Worm (Caenorhabditis elegans): Measurements from ENCODE around the gene ceh-57.

The ceh-57 gene

ce11 chrII:10396578-10396977, 29.5 kb upstream of the ceh-57 start, which contains the start of gene T09F3.5:
Gene T09F3.5 (plus strand): TSS chrII:10396878.
- TF ChIP-seq ceh-28 (tag; optimal IDR thresholded peaks at IDR 0.05): no peak
- no peak for TF ChIP-seq nhr-10 (tag; optimal IDR thresholded peaks at IDR 0.05)
- no peak for TF ChIP-seq hif-1 (tag; optimal IDR thresholded peaks at IDR 0.05)
- TF ChIP-seq gei-8 (GFP tag; optimal IDR thresholded peaks at IDR 0.05): no peak
- no peak for TF ChIP-seq unc-62 (GFP tag; optimal IDR thresholded peaks at IDR 0.05 in 1 of 2)
- TF ChIP-seq unc-62 (tag; optimal IDR thresholded peaks at IDR 0.05): no peak
- TF ChIP-seq rbr-2 (tag; optimal IDR thresholded peaks at IDR 0.05): no peak
- no peak for TF ChIP-seq mes-2 (tag; optimal IDR thresholded peaks at IDR 0.05; ENCODE audit: poor library complexity, severe bottlenecking)
- TF ChIP-seq T26A8.4 (GFP tag; IDR thresholded peaks at IDR 0.05): no peak
- no peak for TF ChIP-seq Y105C5A.15 (GFP tag; IDR thresholded peaks at IDR 0.05)
- no peak for TF ChIP-seq nhr-77 (tag; optimal IDR thresholded peaks at IDR 0.05)
- TF ChIP-seq ztf-11 (tag; optimal IDR thresholded peaks at IDR 0.05): no peak
- TF ChIP-seq R02D3.7 (tag; optimal IDR thresholded peaks at IDR 0.05): no peak
- no peak for TF ChIP-seq mdt-29 (GFP tag; IDR thresholded peaks at IDR 0.05)

DNA sequence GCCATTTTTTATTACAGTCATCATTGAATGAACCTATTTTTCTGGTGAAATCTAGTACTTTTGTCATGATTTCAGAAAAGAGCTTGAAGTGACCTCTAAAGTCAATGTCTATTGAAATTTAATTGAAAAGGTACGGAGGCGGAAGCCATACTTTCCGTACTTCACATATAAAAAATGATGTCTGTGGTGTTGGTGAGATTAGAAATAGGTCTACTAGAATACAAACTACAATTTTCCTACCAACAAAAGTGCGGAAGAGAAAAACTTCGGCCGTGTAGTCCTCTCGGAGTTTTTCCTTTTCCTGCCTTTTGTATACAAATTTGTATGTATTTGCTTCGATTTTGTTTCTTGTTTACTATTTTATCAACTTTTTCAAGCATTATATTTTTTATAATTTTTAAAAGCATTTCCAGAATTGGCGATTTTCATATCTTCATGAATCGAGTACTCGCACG, 28.2 kb upstream of the ceh-57 start, which contains the start of gene T09F3.4:
TSS of gene T09F3.4 (plus strand) at position 405 of the 455 bp plus-strand sequence.
- peak; percentile 23; the same call in 1 of the 2 replicates for TF ChIP-seq dmd-6 (GFP tag; IDR thresholded peaks at IDR 0.05)
- TF ChIP-seq mep-1 (tag; optimal IDR thresholded peaks at IDR 0.05): peak; percentile 66
- TF ChIP-seq dve-1 (tag; optimal IDR thresholded peaks at IDR 0.05; ENCODE audit: insufficient read depth): peak; percentile 67
- no peak for TF ChIP-seq ceh-32 (tag; optimal IDR thresholded peaks at IDR 0.05; ENCODE audit: poor library complexity)
- TF ChIP-seq mdt-29 (GFP tag; IDR thresholded peaks at IDR 0.05): no peak
- TF ChIP-seq vab-7 (GFP tag; IDR thresholded peaks at IDR 0.05): no peak
- TF ChIP-seq snpc-1.2 (GFP tag; IDR thresholded peaks at IDR 0.05): peak; percentile 39; the same call in 1 of the 2 replicates
- TF ChIP-seq mes-2 (tag; optimal IDR thresholded peaks at IDR 0.05; ENCODE audit: poor library complexity, severe bottlenecking): peak; percentile 97
- no peak for TF ChIP-seq lim-7 (GFP tag; IDR thresholded peaks at IDR 0.05)
- peak; percentile 13 for TF ChIP-seq hlh-11 (tag; optimal IDR thresholded peaks at IDR 0.05)
- no peak for TF ChIP-seq attf-4 (tag; optimal IDR thresholded peaks at IDR 0.05)
- TF ChIP-seq pqm-1 (tag; optimal IDR thresholded peaks at IDR 0.05): no peak
- TF ChIP-seq hmg-1.1 (GFP tag; IDR thresholded peaks at IDR 0.05): no peak
- no peak for TF ChIP-seq nhr-237 (tag; optimal IDR thresholded peaks at IDR 0.05)
- no peak for TF ChIP-seq Y5F2A.4 (GFP tag; optimal IDR thresholded peaks at IDR 0.05)
- TF ChIP-seq mdl-1 (tag; optimal IDR thresholded peaks at IDR 0.05): no peak
- no peak for TF ChIP-seq ztf-11 (tag; optimal IDR thresholded peaks at IDR 0.05)
- TF ChIP-seq mxl-3 (GFP tag; optimal IDR thresholded peaks at IDR 0.05): no peak
- no peak for TF ChIP-seq duxl-1 (tag; optimal IDR thresholded peaks at IDR 0.05; ENCODE audit: poor library complexity)
- TF ChIP-seq F10B5.3 (tag; optimal IDR thresholded peaks at IDR 0.05): no peak
- TF ChIP-seq madf-5 (GFP tag; IDR thresholded peaks at IDR 0.05): 0 out of 4 replicates have a peak, but pooled peaks of 1 of the 2 experiments have one; percentile 6
- TF ChIP-seq lin-13 (GFP tag; optimal IDR thresholded peaks at IDR 0.05): no peak
- no peak for TF ChIP-seq nhr-41 (GFP tag; IDR thresholded peaks at IDR 0.05)
- TF ChIP-seq arid-1 (GFP tag; conservative IDR thresholded peaks at IDR 0.05): 0 out of 2 replicates have a peak, but pooled peaks have one; percentile 13
- 0 out of 2 replicates have a peak, but pooled peaks have one; percentile 54 for TF ChIP-seq ZK337.2 (GFP tag; IDR thresholded peaks at IDR 0.05)
- TF ChIP-seq cey-2 (tag; optimal IDR thresholded peaks at IDR 0.05; ENCODE audit: borderline replicate concordance, insufficient read depth): no peak
- no peak for TF ChIP-seq ama-1 (optimal IDR thresholded peaks at IDR 0.05)
- TF ChIP-seq D1046.2 (GFP tag; IDR thresholded peaks at IDR 0.05): no peak
- TF ChIP-seq tag-97 (GFP tag; IDR thresholded peaks at IDR 0.05): no peak
- no peak for TF ChIP-seq nhr-76 (tag; optimal IDR thresholded peaks at IDR 0.05)
- no peak for TF ChIP-seq egl-27 (tag; optimal IDR thresholded peaks at IDR 0.05)
- TF ChIP-seq nhr-77 (tag; optimal IDR thresholded peaks at IDR 0.05): no peak
- TF ChIP-seq nhr-11 (tag; optimal IDR thresholded peaks at IDR 0.05): no peak
- TF ChIP-seq daf-12 (tag; optimal IDR thresholded peaks at IDR 0.05): no peak
- no peak for TF ChIP-seq ceh-28 (tag; optimal IDR thresholded peaks at IDR 0.05)
- TF ChIP-seq aly-2 (tag; optimal IDR thresholded peaks at IDR 0.05): no peak
- TF ChIP-seq F44E2.7 (GFP tag; IDR thresholded peaks at IDR 0.05): no peak
- TF ChIP-seq F49E8.2 (tag; optimal IDR thresholded peaks at IDR 0.05; ENCODE audit: borderline replicate concordance): no peak
- TF ChIP-seq dmd-8 (GFP tag; IDR thresholded peaks at IDR 0.05): no peak
- peak in 1 of 2 experiments; percentile 83 for TF ChIP-seq hif-1 (tag; optimal IDR thresholded peaks at IDR 0.05)
- no peak for TF ChIP-seq zfp-3 (GFP tag; conservative IDR thresholded peaks at IDR 0.05)
